Worm (Caenorhabditis elegans) whole organism, L2 larva: ENCODE measurements around the gene sssh-1.

Source experiments
- Y55F3AM.14 ChIP-seq: fragments of 200-800 bp; sonication (Bioruptor generic); optimal IDR thresholded peaks from 2 replicates; lab custom pipeline; 2018; ENCODE audit warnings: mild to moderate bottlenecking, missing genetic modification characterization, missing compliant biosample characterization
- elt-1 ChIP-seq: fragments of 150-350 bp; optimal IDR thresholded peaks from 2 replicates; lab custom pipeline; 2014; ENCODE audit warnings: missing biosample characterization, missing genetic modification characterization

ce11 chrX:14894845-14895244 is 19.1 kb downstream of the sssh-1 start, which contains the start of gene nac-1:
- TF ChIP-seq elt-1 (tag; lab: Kevin White, UChicago) (no peak), Y55F3AM.14 (no peak)
